Fruit fly (Drosophila melanogaster) whole organism, embryonic: ENCODE results near the gene Ssl2.
A peak's percentile ranks its signal among the peaks of the same experiment; 100 is the strongest.

Experiments used
- ATbp ChIP-seq: fragments of 200-800 bp; sonication (Bioruptor generic); optimal IDR thresholded peaks from 2 replicates; lab custom pipeline; 2017; ENCODE audit warnings: missing biosample characterization, mild to moderate bottlenecking, missing genetic modification characterization, missing genetic modification reagents
- Adf1 ChIP-seq: fragments of 200-800 bp; sonication (Bioruptor generic); IDR thresholded peaks from 2 replicates; pipeline ENCODE4 v1.3.6; 2022; ENCODE audit warnings: missing biosample characterization, missing genetic modification characterization
- Blimp-1 ChIP-seq: fragments of 200-800 bp; sonication (Bioruptor generic); optimal IDR thresholded peaks from 3 replicates; lab custom pipeline; 2018; ENCODE audit warnings: missing biosample characterization, missing genetic modification characterization, mild to moderate bottlenecking, moderate library complexity, missing genetic modification reagents
- CG10274 ChIP-seq: fragments of 200-800 bp; sonication (Bioruptor generic); optimal IDR thresholded peaks from 3 replicates; lab custom pipeline; 2017; ENCODE audit warnings: missing biosample characterization, mild to moderate bottlenecking, missing genetic modification characterization
- CG11456 ChIP-seq: fragments of 200-800 bp; sonication (Bioruptor generic); IDR thresholded peaks from 3 replicates; pipeline ENCODE4 v1.3.6; 2022; ENCODE audit warnings: missing biosample characterization, missing genetic modification characterization
- CG12236 ChIP-seq: fragments of 200-800 bp; sonication (Bioruptor generic); optimal IDR thresholded peaks from 2 replicates; lab custom pipeline; 2016; ENCODE audit warnings: missing biosample characterization, missing genetic modification characterization
- CG13296 ChIP-seq: fragments of 200-800 bp; sonication (Bioruptor generic); optimal IDR thresholded peaks from 3 replicates; lab custom pipeline; 2018; ENCODE audit warnings: missing biosample characterization, mild to moderate bottlenecking, missing genetic modification characterization
- CG13424 ChIP-seq: fragments of 200-800 bp; sonication (Bioruptor generic); optimal IDR thresholded peaks from 2 replicates; lab custom pipeline; 2019; ENCODE audit warnings: missing biosample characterization, mild to moderate bottlenecking, missing genetic modification characterization, moderate library complexity
- CG13624 ChIP-seq: fragments of 200-800 bp; sonication (Bioruptor generic); optimal IDR thresholded peaks from 2 replicates; lab custom pipeline; 2016; ENCODE audit warnings: missing biosample characterization, missing genetic modification characterization
- CG14050 ChIP-seq: fragments of 200-800 bp; sonication (Bioruptor generic); IDR thresholded peaks from 3 replicates; pipeline ENCODE4 v1.3.6; 2022; ENCODE audit warnings: missing biosample characterization, missing genetic modification characterization
- CG14441 ChIP-seq: fragments of 200-800 bp; sonication (Bioruptor generic); IDR thresholded peaks from 2 replicates; pipeline ENCODE4 v1.3.6; 2022; ENCODE audit warnings: missing biosample characterization, missing genetic modification characterization
- CG15073 ChIP-seq: fragments of 200-800 bp; sonication (Bioruptor generic); optimal IDR thresholded peaks from 2 replicates; lab custom pipeline; 2016; ENCODE audit warnings: missing biosample characterization, missing genetic modification characterization
- CG15269 ChIP-seq: fragments of 200-800 bp; sonication (Bioruptor generic); optimal IDR thresholded peaks from 2 replicates; lab custom pipeline; 2018; ENCODE audit warnings: missing biosample characterization, mild to moderate bottlenecking, missing genetic modification characterization, moderate library complexity
- CG15601 ChIP-seq: fragments of 200-800 bp; sonication (Bioruptor generic); optimal IDR thresholded peaks from 3 replicates; lab custom pipeline; 2019; ENCODE audit warnings: missing biosample characterization, mild to moderate bottlenecking, missing genetic modification characterization, moderate library complexity
- CG1603 ChIP-seq: fragments of 200-800 bp; sonication (Bioruptor generic); optimal IDR thresholded peaks from 2 replicates; lab custom pipeline; 2019; ENCODE audit warnings: missing biosample characterization, mild to moderate bottlenecking, missing genetic modification characterization, moderate library complexity
- CG18764 ChIP-seq: fragments of 200-800 bp; sonication (Bioruptor generic); optimal IDR thresholded peaks from 3 replicates; lab custom pipeline; 2016; ENCODE audit warnings: missing biosample characterization, missing genetic modification characterization
- CG3838 ChIP-seq: fragments of 200-800 bp; sonication (Bioruptor generic); optimal IDR thresholded peaks from 3 replicates; lab custom pipeline; 2016; ENCODE audit warnings: missing biosample characterization, missing genetic modification characterization
- CG4617 ChIP-seq: fragments of 200-800 bp; sonication (Bioruptor generic); optimal IDR thresholded peaks from 3 replicates; lab custom pipeline; 2016; ENCODE audit warnings: missing biosample characterization, missing genetic modification characterization, borderline replicate concordance
- CG4730 ChIP-seq: fragments of 200-800 bp; sonication (Bioruptor generic); IDR thresholded peaks from 2 replicates; pipeline ENCODE4 v1.3.6; 2022; ENCODE audit warnings: missing biosample characterization, missing genetic modification characterization
- CG6683 ChIP-seq: fragments of 200-800 bp; sonication (Bioruptor generic); optimal IDR thresholded peaks from 2 replicates; lab custom pipeline; 2017; ENCODE audit warnings: missing biosample characterization, mild to moderate bottlenecking, missing genetic modification characterization, missing genetic modification reagents
- CG6854 ChIP-seq: fragments of 200-800 bp; sonication (Bioruptor generic); optimal IDR thresholded peaks from 3 replicates; lab custom pipeline; 2017; ENCODE audit warnings: missing biosample characterization, mild to moderate bottlenecking, missing genetic modification characterization
- CG7963 ChIP-seq: fragments of 200-800 bp; sonication (Bioruptor generic); IDR thresholded peaks from 3 replicates; pipeline ENCODE4 v1.3.6; 2022; ENCODE audit warnings: missing biosample characterization, missing genetic modification characterization; ENCODE audit not compliant: partially characterized antibody
- CG8765 ChIP-seq: fragments of 200-800 bp; sonication (Bioruptor generic); IDR thresholded peaks from 2 replicates; pipeline ENCODE4 v1.3.6; 2022; ENCODE audit warnings: missing biosample characterization, missing genetic modification characterization
- CG8944 ChIP-seq: fragments of 200-800 bp; sonication (Bioruptor generic); optimal IDR thresholded peaks from 3 replicates; lab custom pipeline; 2016; ENCODE audit warnings: missing biosample characterization, missing genetic modification characterization
- CG9727 ChIP-seq: fragments of 200-800 bp; sonication (Bioruptor generic); optimal IDR thresholded peaks from 3 replicates; lab custom pipeline; 2017; ENCODE audit warnings: missing biosample characterization, mild to moderate bottlenecking, missing genetic modification characterization
- Dll ChIP-seq: fragments of 200-800 bp; sonication (Bioruptor generic); IDR thresholded peaks from 4 replicates; pipeline ENCODE4 v1.3.6; 2022; ENCODE audit warnings: missing biosample characterization, missing genetic modification characterization; ENCODE audit not compliant: partially characterized antibody
- E2f2 ChIP-seq: fragments of 200-800 bp; sonication (Bioruptor generic); IDR thresholded peaks from 2 replicates; pipeline ENCODE4 v1.3.6; 2022; ENCODE audit warnings: missing biosample characterization, missing genetic modification characterization
- GATAe ChIP-seq: fragments of 200-800 bp; sonication (Bioruptor generic); conservative IDR thresholded peaks from 2 replicates; pipeline ENCODE4 v1.3.6; 2022; ENCODE audit warnings: missing biosample characterization, missing genetic modification characterization
- HHEX ChIP-seq: fragments of 200-800 bp; sonication (Bioruptor generic); optimal IDR thresholded peaks from 3 replicates; lab custom pipeline; 2017; ENCODE audit warnings: missing biosample characterization, mild to moderate bottlenecking, missing genetic modification characterization, missing genetic modification reagents
- HLH3B ChIP-seq: fragments of 200-800 bp; sonication (Bioruptor generic); IDR thresholded peaks from 2 replicates; pipeline ENCODE4 v1.3.6; 2022; ENCODE audit warnings: missing biosample characterization, missing genetic modification characterization
- Hsf ChIP-seq: fragments of 200-800 bp; sonication (Bioruptor generic); optimal IDR thresholded peaks from 3 replicates; lab custom pipeline; 2016; ENCODE audit warnings: missing biosample characterization, missing genetic modification characterization
- Lpt ChIP-seq: fragments of >200 bp; optimal IDR thresholded peaks from 2 replicates; lab custom pipeline; 2018; ENCODE audit warnings: missing biosample characterization, missing genetic modification characterization
- NC2α ChIP-seq: fragments of 200-800 bp; sonication (Bioruptor generic); optimal IDR thresholded peaks from 2 replicates; lab custom pipeline; 2016; ENCODE audit warnings: missing biosample characterization, missing genetic modification characterization
- Poxn ChIP-seq: fragments of 200-800 bp; sonication (Bioruptor generic); IDR thresholded peaks from 2 replicates; pipeline ENCODE4 v1.3.6; 2022; ENCODE audit warnings: missing biosample characterization, missing genetic modification characterization
- YL-1 ChIP-seq: fragments of 200-800 bp; sonication (Bioruptor generic); optimal IDR thresholded peaks from 3 replicates; lab custom pipeline; 2017; ENCODE audit warnings: missing biosample characterization, mild to moderate bottlenecking, missing genetic modification characterization
- ap ChIP-seq: fragments of 200-800 bp; sonication (Bioruptor generic); IDR thresholded peaks from 2 replicates; pipeline ENCODE4 v1.3.6; 2022; ENCODE audit warnings: missing biosample characterization, missing genetic modification characterization
- cato ChIP-seq: fragments of 200-800 bp; sonication (Bioruptor generic); optimal IDR thresholded peaks from 2 replicates; lab custom pipeline; 2016; ENCODE audit warnings: missing biosample characterization, missing genetic modification characterization, borderline replicate concordance
- crol ChIP-seq: fragments of 200-800 bp; sonication (Bioruptor generic); IDR thresholded peaks from 2 replicates; pipeline ENCODE4 v1.3.6; 2022; ENCODE audit warnings: missing biosample characterization, missing genetic modification characterization
- da ChIP-seq: fragments of 200-800 bp; sonication (Bioruptor generic); optimal IDR thresholded peaks from 2 replicates; lab custom pipeline; 2016; ENCODE audit warnings: missing biosample characterization, missing genetic modification characterization
- danr ChIP-seq: fragments of 200-800 bp; sonication (Bioruptor generic); IDR thresholded peaks from 2 replicates; pipeline ENCODE4 v1.3.6; 2022; ENCODE audit warnings: missing biosample characterization, missing genetic modification characterization
- dati ChIP-seq: fragments of 200-800 bp; sonication (Bioruptor generic); IDR thresholded peaks from 2 replicates; pipeline ENCODE4 v1.3.6; 2022; ENCODE audit warnings: missing biosample characterization, missing genetic modification characterization
- fd64A ChIP-seq: fragments of 200-800 bp; sonication (Bioruptor generic); optimal IDR thresholded peaks from 3 replicates; lab custom pipeline; 2018; ENCODE audit warnings: missing biosample characterization, mild to moderate bottlenecking, missing genetic modification characterization
- grau ChIP-seq: fragments of 200-800 bp; optimal IDR thresholded peaks from 3 replicates; lab custom pipeline; 2019; ENCODE audit warnings: missing biosample characterization, mild to moderate bottlenecking, missing genetic modification characterization, moderate library complexity
- gsb ChIP-seq: fragments of 200-800 bp; sonication (Bioruptor generic); IDR thresholded peaks from 2 replicates; pipeline ENCODE4 v1.3.6; 2022; ENCODE audit warnings: missing biosample characterization, missing genetic modification characterization
- slou ChIP-seq: fragments of 200-800 bp; sonication (Bioruptor generic); optimal IDR thresholded peaks from 3 replicates; lab custom pipeline; 2016; ENCODE audit warnings: missing biosample characterization, missing genetic modification characterization
- stwl ChIP-seq: fragments of 200-800 bp; sonication (Bioruptor generic); optimal IDR thresholded peaks from 3 replicates; lab custom pipeline; 2018; ENCODE audit warnings: missing biosample characterization, mild to moderate bottlenecking, missing genetic modification characterization, moderate library complexity
- tgo ChIP-seq: fragments of 200-800 bp; sonication (Bioruptor generic); IDR thresholded peaks from 3 replicates; pipeline ENCODE4 v1.3.6; 2022; ENCODE audit warnings: missing biosample characterization, missing genetic modification characterization
- tna ChIP-seq: fragments of 200-800 bp; sonication (Bioruptor generic); IDR thresholded peaks from 2 replicates; pipeline ENCODE4 v1.3.6; 2022; ENCODE audit warnings: missing biosample characterization, missing genetic modification characterization; ENCODE audit not compliant: partially characterized antibody
- wek ChIP-seq: fragments of 200-800 bp; sonication (Bioruptor generic); optimal IDR thresholded peaks from 3 replicates; lab custom pipeline; 2018; ENCODE audit warnings: missing biosample characterization, mild to moderate bottlenecking, missing genetic modification characterization, moderate library complexity
- wor ChIP-seq: fragments of 200-800 bp; sonication (Bioruptor generic); IDR thresholded peaks from 2 replicates; pipeline ENCODE4 v1.3.6; 2022; ENCODE audit warnings: missing biosample characterization, missing genetic modification characterization

Ssl2 gene

dm6 chr3R:29040526-29041195 lies 8.2 kb upstream of the Ssl2 start (continued):
- TF ChIP-seq stwl (tag; lab: Kevin White, UChicago) (no peak), Lpt (GFP tag; lab: Kevin White, UChicago) (no peak), wor (GFP tag; lab: Robert Waterston, UW) (0 out of 2 replicates have a peak, but pooled peaks have one; percentile 21), CG11456 (GFP tag; lab: Robert Waterston, UW) (no peak), CG6683 (GFP tag; lab: Kevin White, UChicago) (peak; percentile 19), CG7963 (GFP tag; lab: Robert Waterston, UW) (no peak), crol (no peak), CG12236 (GFP tag; lab: Kevin White, UChicago) (no peak), danr (no peak), CG1603 (no peak), CG15073 (GFP tag; lab: Kevin White, UChicago) (peak; percentile 19), tna (GFP tag; lab: Robert Waterston, UW) (no peak), CG13624 (GFP tag; lab: Kevin White, UChicago) (no peak), Adf1 (GFP tag; lab: Robert Waterston, UW) (no peak), da (GFP tag; lab: Kevin White, UChicago) (no peak), HLH3B (peak; percentile 46; the same call in 1 of the 2 replicates), dati (GFP tag; lab: Robert Waterston, UW) (no peak), CG4730 (GFP tag; lab: Robert Waterston, UW) (no peak), Blimp-1 (GFP tag; lab: Kevin White, UChicago) (no peak), CG15269 (tag; lab: Kevin White, UChicago) (no peak), fd64A (GFP tag; lab: Kevin White, UChicago) (no peak), CG10274 (GFP tag; lab: Kevin White, UChicago) (peak; percentile 15), Poxn (no peak), HHEX (GFP tag; lab: Kevin White, UChicago) (peak; percentile 64), wek (GFP tag; lab: Kevin White, UChicago) (no peak), CG9727 (GFP tag; lab: Kevin White, UChicago) (peak; percentile 75), Dll (GFP tag; lab: Robert Waterston, UW) (no peak), CG8944 (GFP tag; lab: Kevin White, UChicago) (no peak), Hsf (GFP tag; lab: Kevin White, UChicago) (peak; percentile 32), ATbp (GFP tag; lab: Kevin White, UChicago) (no peak), slou (peak; percentile 31), CG4617 (GFP tag; lab: Kevin White, UChicago) (no peak), NC2α (no peak), YL-1 (GFP tag; lab: Kevin White, UChicago) (no peak), CG13424 (tag; lab: Kevin White, UChicago) (peak; percentile 83), cato (GFP tag; lab: Kevin White, UChicago) (peak; percentile 25), ap (GFP tag; lab: Robert Waterston, UW) (no peak; the same call in 1 of the 2 replicates), CG13296 (peak; percentile 79), tgo (GFP tag; lab: Robert Waterston, UW) (peak; percentile 48; the same call in 2 of the 3 replicates), CG3838 (no peak), CG14441 (GFP tag; lab: Robert Waterston, UW) (peak; percentile 57), CG15601 (tag; lab: Kevin White, UChicago) (no peak), CG18764 (GFP tag; lab: Kevin White, UChicago) (peak; percentile 69), GATAe (no peak), E2f2 (GFP tag; lab: Robert Waterston, UW) (peak; percentile 26; the same call in 1 of the 2 replicates), CG14050 (GFP tag; lab: Robert Waterston, UW) (no peak), grau (tag; lab: Kevin White, UChicago) (peak; percentile 82), gsb (GFP tag; lab: Robert Waterston, UW) (no peak), CG6854 (GFP tag; lab: Kevin White, UChicago) (peak; percentile 47), CG8765 (GFP tag; lab: Robert Waterston, UW) (no peak)
